Worm (Caenorhabditis elegans): ENCODE data around the gene T16A1.10.

Gene T16A1.10

DNA sequence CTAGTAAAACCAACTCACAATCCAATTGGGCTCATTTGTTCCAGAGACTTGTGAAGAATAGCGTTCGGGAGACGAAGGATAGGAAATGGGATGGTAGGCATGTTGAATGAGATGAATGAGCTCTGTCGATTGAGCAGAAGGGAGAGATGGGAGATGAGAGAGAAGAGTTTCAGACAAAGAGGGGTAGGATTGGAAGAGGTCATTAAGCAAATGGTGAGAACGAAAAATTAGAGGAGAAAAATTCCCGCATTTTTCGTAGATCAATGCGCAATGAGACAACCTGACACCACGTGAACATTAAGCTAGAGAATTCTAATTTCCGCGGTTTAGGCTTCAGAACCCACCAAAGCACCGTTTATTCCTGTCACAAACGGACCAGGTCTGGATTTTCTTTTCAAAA, 27.9 kb downstream of the T16A1.10 start, which contains the start of gene F07E5.13:
Gene F07E5.13 (minus strand): TSS at position 101 of the 400 bp plus-strand sequence.
- no peak for TF ChIP-seq mef-2 (tag; optimal IDR thresholded peaks at IDR 0.05)
- no peak for TF ChIP-seq sox-4 (tag; optimal IDR thresholded peaks at IDR 0.05)
- TF ChIP-seq efl-3 (GFP tag; optimal IDR thresholded peaks at IDR 0.05): no peak
- no peak for TF ChIP-seq fkh-8 (tag; optimal IDR thresholded peaks at IDR 0.05)
- TF ChIP-seq efl-1 (optimal IDR thresholded peaks at IDR 0.05): no peak
- no peak for TF ChIP-seq efl-1 (GFP tag; optimal IDR thresholded peaks at IDR 0.05 in 1 of 2)
- no peak for TF ChIP-seq lin-35 (GFP tag; optimal IDR thresholded peaks at IDR 0.05)
- no peak for TF ChIP-seq irx-1 (tag; optimal IDR thresholded peaks at IDR 0.05)
- TF ChIP-seq unc-30 (tag; optimal IDR thresholded peaks at IDR 0.05): no peak
- no peak for TF ChIP-seq rnt-1 (tag; optimal IDR thresholded peaks at IDR 0.05)
- TF ChIP-seq skn-1 (tag; optimal IDR thresholded peaks at IDR 0.05): no peak
- no peak for TF ChIP-seq unc-86 (tag; optimal IDR thresholded peaks at IDR 0.05)
- TF ChIP-seq xbp-1 (tag; optimal IDR thresholded peaks at IDR 0.05): no peak
- TF ChIP-seq sup-37 (GFP tag; optimal IDR thresholded peaks at IDR 0.05): no peak
- TF ChIP-seq C16A3.4 (tag; optimal IDR thresholded peaks at IDR 0.05): no peak
- no peak for TF ChIP-seq jun-1 (tag; optimal IDR thresholded peaks at IDR 0.05)
- no peak for TF ChIP-seq ztf-4 (tag; optimal IDR thresholded peaks at IDR 0.05)

DNA sequence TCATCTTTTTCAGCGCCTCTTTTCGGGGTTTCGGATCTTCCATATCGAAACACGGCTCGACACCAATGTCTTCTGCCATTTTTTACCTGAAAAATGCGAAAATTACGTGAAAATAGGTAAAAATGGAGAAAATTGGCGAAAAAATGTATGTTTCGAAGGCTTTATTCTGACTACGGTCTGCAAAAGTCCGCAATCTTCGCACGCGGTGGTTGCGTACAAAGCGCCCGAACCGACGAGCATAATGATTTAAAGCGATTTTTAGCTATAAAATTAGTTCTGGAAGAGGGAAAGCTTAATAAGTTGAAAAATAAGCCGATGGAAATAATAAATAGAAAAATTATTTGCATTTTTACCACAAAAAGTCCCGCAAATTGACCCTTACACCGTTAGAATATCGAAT, 32.9 kb downstream of the T16A1.10 start, which contains the start of gene F07E5.5:
Gene F07E5.5 (minus strand): TSS at position 86 of the 400 bp plus-strand sequence.
- no peak for TF ChIP-seq nhr-20 (tag; optimal IDR thresholded peaks at IDR 0.05)
- TF ChIP-seq ceh-63 (GFP tag; optimal IDR thresholded peaks at IDR 0.05): no peak
- TF ChIP-seq nhr-11 (tag; optimal IDR thresholded peaks at IDR 0.05): peak; percentile 14
- peak; percentile 91 for TF ChIP-seq F16B12.6 (tag; optimal IDR thresholded peaks at IDR 0.05)
- TF ChIP-seq dsc-1 (tag; optimal IDR thresholded peaks at IDR 0.05): no peak
- TF ChIP-seq snu-23 (GFP tag; optimal IDR thresholded peaks at IDR 0.05): no peak
- peak; percentile 46 for TF ChIP-seq C16A3.4 (tag; optimal IDR thresholded peaks at IDR 0.05)
- TF ChIP-seq skn-1 (tag; optimal IDR thresholded peaks at IDR 0.05): peak; percentile 55
- no peak for TF ChIP-seq nhr-71 (tag; optimal IDR thresholded peaks at IDR 0.05)
- TF ChIP-seq blmp-1 (tag; optimal IDR thresholded peaks at IDR 0.05): peak; percentile 13
- no peak for TF ChIP-seq Y116A8C.19 (tag; optimal IDR thresholded peaks at IDR 0.05; ENCODE audit: borderline replicate concordance)
- TF ChIP-seq lin-39 (tag; optimal IDR thresholded peaks at IDR 0.05): peak; percentile 5
- peak; percentile 41 for TF ChIP-seq lin-15B (tag; optimal IDR thresholded peaks at IDR 0.05)
- TF ChIP-seq tlp-1 (tag; optimal IDR thresholded peaks at IDR 0.05): no peak
- TF ChIP-seq snpc-4 (tag; optimal IDR thresholded peaks at IDR 0.05): peak; percentile 23
- TF ChIP-seq fkh-8 (tag; optimal IDR thresholded peaks at IDR 0.05): peak; percentile 43
- peak; percentile 96 to 98 for TF ChIP-seq lsy-2 (tag; optimal IDR thresholded peaks at IDR 0.05)
- peak; percentile 4 for TF ChIP-seq lin-13 (GFP tag; optimal IDR thresholded peaks at IDR 0.05)
- TF ChIP-seq unc-86 (tag; optimal IDR thresholded peaks at IDR 0.05): peak; percentile 10
- peak; percentile 45 for TF ChIP-seq xbp-1 (tag; optimal IDR thresholded peaks at IDR 0.05)
- TF ChIP-seq isw-1 (GFP tag; IDR thresholded peaks at IDR 0.05): peak; percentile 25
- TF ChIP-seq nhr-85 (tag): peak; percentile 68
- TF ChIP-seq dpl-1 (GFP tag; optimal IDR thresholded peaks at IDR 0.05): peak; percentile 54 to 78 (median 74)
- TF ChIP-seq vab-15 (tag; optimal IDR thresholded peaks at IDR 0.05): peak; percentile 27
- peak; percentile 77 for TF ChIP-seq mep-1 (tag; optimal IDR thresholded peaks at IDR 0.05)
- TF ChIP-seq unc-130 (tag; optimal IDR thresholded peaks at IDR 0.05): peak; percentile 79
- peak; percentile 75 to 78 for TF ChIP-seq efl-1 (optimal IDR thresholded peaks at IDR 0.05)
- TF ChIP-seq efl-1 (GFP tag; optimal IDR thresholded peaks at IDR 0.05 in 1 of 2): peak; percentile 75 to 97
- TF ChIP-seq swsn-7 (tag; optimal IDR thresholded peaks at IDR 0.05): peak; percentile 51
- peak; percentile 19 to 66 (median 64) for TF ChIP-seq ceh-82 (tag; optimal IDR thresholded peaks at IDR 0.05)
- TF ChIP-seq elt-2 (tag; optimal IDR thresholded peaks at IDR 0.05): peak; percentile 28
- peak; percentile 61 to 77 for TF ChIP-seq lin-35 (GFP tag; optimal IDR thresholded peaks at IDR 0.05)
- peak in 1 of 2 experiments; percentile 14 for TF ChIP-seq mdl-1 (tag; optimal IDR thresholded peaks at IDR 0.05)
- peak; percentile 49 for TF ChIP-seq nhr-19 (GFP tag; conservative IDR thresholded peaks at IDR 0.05)

Data from whole organism, L1 larva.